Fruit fly (Drosophila melanogaster) whole organism, embryonic: ENCODE results near the gene CG15742.

Experiments used
- Bdp1 ChIP-seq: fragments of 200-800 bp; sonication (Bioruptor generic); optimal IDR thresholded peaks from 3 replicates; lab custom pipeline; 2016; ENCODE audit warnings: missing biosample characterization, missing genetic modification characterization
- CG10462 ChIP-seq: fragments of 200-800 bp; sonication (Bioruptor generic); optimal IDR thresholded peaks from 2 replicates; lab custom pipeline; 2016; ENCODE audit warnings: missing biosample characterization, missing genetic modification characterization
- CG10654 ChIP-seq: fragments of 200-800 bp; sonication (Bioruptor generic); optimal IDR thresholded peaks from 2 replicates; lab custom pipeline; 2016; ENCODE audit warnings: missing biosample characterization, missing genetic modification characterization
- CG11093 ChIP-seq: fragments of 200-800 bp; sonication (Bioruptor generic); IDR thresholded peaks from 3 replicates; pipeline ENCODE4 v1.3.6; 2022; ENCODE audit warnings: missing biosample characterization, missing genetic modification characterization
- CG11398 ChIP-seq: fragments of 200-800 bp; sonication (Bioruptor generic); optimal IDR thresholded peaks from 2 replicates; lab custom pipeline; 2016; ENCODE audit warnings: missing biosample characterization, missing genetic modification characterization
- CG11504 ChIP-seq: fragments of 200-800 bp; sonication (Bioruptor generic); optimal IDR thresholded peaks from 3 replicates; lab custom pipeline; 2019; ENCODE audit warnings: missing biosample characterization, mild to moderate bottlenecking, missing genetic modification characterization, moderate library complexity
- CG11695 ChIP-seq: fragments of 200-800 bp; sonication (Bioruptor generic); IDR thresholded peaks from 3 replicates; pipeline ENCODE4 v1.3.6; 2022; ENCODE audit warnings: missing biosample characterization, missing genetic modification characterization
- CG12155 ChIP-seq: fragments of 200-800 bp; sonication (Bioruptor generic); optimal IDR thresholded peaks from 3 replicates; lab custom pipeline; 2016; ENCODE audit warnings: missing biosample characterization, missing genetic modification characterization
- CG12769 ChIP-seq: fragments of 200-800 bp; sonication (Bioruptor generic); optimal IDR thresholded peaks from 2 replicates; lab custom pipeline; 2019; ENCODE audit warnings: missing biosample characterization, mild to moderate bottlenecking, missing genetic modification characterization, moderate library complexity
- CG13424 ChIP-seq: fragments of 200-800 bp; sonication (Bioruptor generic); optimal IDR thresholded peaks from 2 replicates; lab custom pipeline; 2019; ENCODE audit warnings: missing biosample characterization, mild to moderate bottlenecking, missing genetic modification characterization, moderate library complexity
- CG14014 ChIP-seq: fragments of 200-800 bp; sonication (Bioruptor generic); IDR thresholded peaks from 2 replicates; pipeline ENCODE4 v1.3.6; 2022; ENCODE audit warnings: missing biosample characterization, missing genetic modification characterization
- CG14860 ChIP-seq: fragments of 200-800 bp; sonication (Bioruptor generic); IDR thresholded peaks from 3 replicates; pipeline ENCODE4 v1.3.6; 2022; ENCODE audit warnings: missing biosample characterization, missing genetic modification characterization; ENCODE audit not compliant: partially characterized antibody
- CG14965 ChIP-seq: fragments of 200-800 bp; sonication (Bioruptor generic); optimal IDR thresholded peaks from 2 replicates; lab custom pipeline; 2016; ENCODE audit warnings: missing biosample characterization, missing genetic modification characterization, borderline replicate concordance
- CG1647 ChIP-seq: fragments of 200-800 bp; sonication (Bioruptor generic); optimal IDR thresholded peaks from 3 replicates; lab custom pipeline; 2016; ENCODE audit warnings: missing biosample characterization, missing genetic modification characterization
- CG16813 ChIP-seq: fragments of 200-800 bp; sonication (Bioruptor generic); IDR thresholded peaks from 3 replicates; pipeline ENCODE4 v1.3.6; 2022; ENCODE audit warnings: missing biosample characterization, missing genetic modification characterization; ENCODE audit not compliant: partially characterized antibody
- CG16863 ChIP-seq: fragments of 200-800 bp; sonication (Bioruptor generic); optimal IDR thresholded peaks from 3 replicates; lab custom pipeline; 2016; ENCODE audit warnings: missing biosample characterization, missing genetic modification characterization
- CG17361 ChIP-seq: fragments of 200-800 bp; sonication (Bioruptor generic); IDR thresholded peaks from 3 replicates; pipeline ENCODE4 v1.3.6; 2022; ENCODE audit warnings: missing biosample characterization, missing genetic modification characterization
- CG1792 ChIP-seq: fragments of 200-800 bp; sonication (Bioruptor generic); optimal IDR thresholded peaks from 2 replicates; lab custom pipeline; 2016; ENCODE audit warnings: missing biosample characterization, missing genetic modification characterization
- CG18619 ChIP-seq: fragments of 200-800 bp; sonication (Bioruptor generic); optimal IDR thresholded peaks from 3 replicates; lab custom pipeline; 2017; ENCODE audit warnings: missing biosample characterization, mild to moderate bottlenecking, missing genetic modification characterization
- CG2120 ChIP-seq: fragments of 200-800 bp; sonication (Bioruptor generic); optimal IDR thresholded peaks from 3 replicates; lab custom pipeline; 2016; ENCODE audit warnings: missing biosample characterization, missing genetic modification characterization
- CG32767 ChIP-seq: fragments of 200-800 bp; sonication (Bioruptor generic); IDR thresholded peaks from 2 replicates; pipeline ENCODE4 v1.3.6; 2022; ENCODE audit warnings: missing biosample characterization, missing genetic modification characterization
- CG6791 ChIP-seq: fragments of 200-800 bp; sonication (Bioruptor generic); IDR thresholded peaks from 3 replicates; pipeline ENCODE4 v1.3.6; 2022; ENCODE audit warnings: missing biosample characterization, missing genetic modification characterization; ENCODE audit not compliant: partially characterized antibody
- ERR ChIP-seq: fragments of 200-800 bp; sonication (Bioruptor generic); optimal IDR thresholded peaks from 2 replicates; lab custom pipeline; 2016; ENCODE audit warnings: missing biosample characterization, missing genetic modification characterization
- Fer1 ChIP-seq: fragments of 200-800 bp; sonication (Bioruptor generic); optimal IDR thresholded peaks from 2 replicates; lab custom pipeline; 2017; ENCODE audit warnings: missing biosample characterization, mild to moderate bottlenecking, missing genetic modification characterization
- Fer2 ChIP-seq: fragments of 200-800 bp; sonication (Bioruptor generic); optimal IDR thresholded peaks from 2 replicates; lab custom pipeline; 2018; ENCODE audit warnings: missing biosample characterization, mild to moderate bottlenecking, missing genetic modification characterization, moderate library complexity
- Kr ChIP-seq: fragments of 200-800 bp; sonication (Bioruptor generic); optimal IDR thresholded peaks from 2 replicates; lab custom pipeline; 2017; ENCODE audit warnings: missing biosample characterization, mild to moderate bottlenecking, missing genetic modification characterization
- Mrtf ChIP-seq: fragments of 200-800 bp; sonication (Bioruptor generic); IDR thresholded peaks from 3 replicates; pipeline ENCODE4 v1.3.6; 2022; ENCODE audit warnings: missing biosample characterization, missing genetic modification characterization
- Nf-YC ChIP-seq: fragments of 200-800 bp; optimal IDR thresholded peaks from 3 replicates; lab custom pipeline; 2019; ENCODE audit warnings: missing biosample characterization, mild to moderate bottlenecking, missing genetic modification characterization, moderate library complexity
- Oli ChIP-seq: fragments of 200-800 bp; sonication (Bioruptor generic); optimal IDR thresholded peaks from 2 replicates; lab custom pipeline; 2018; ENCODE audit warnings: missing biosample characterization, mild to moderate bottlenecking, missing genetic modification characterization, moderate library complexity
- Rx ChIP-seq: fragments of 200-800 bp; sonication (Bioruptor generic); IDR thresholded peaks from 2 replicates; pipeline ENCODE4 v1.3.6; 2022; ENCODE audit warnings: missing biosample characterization, missing genetic modification characterization
- Tbp ChIP-seq: fragments of >200 bp; optimal IDR thresholded peaks from 2 replicates; lab custom pipeline; 2018; ENCODE audit warnings: missing biosample characterization, missing genetic modification characterization
- Usf ChIP-seq: fragments of 200-800 bp; sonication (Bioruptor generic); optimal IDR thresholded peaks from 2 replicates; lab custom pipeline; 2017; ENCODE audit warnings: missing genotype, missing biosample characterization, missing genetic modification characterization
- ara ChIP-seq: fragments of 200-800 bp; sonication (Bioruptor generic); IDR thresholded peaks from 2 replicates; pipeline ENCODE4 v1.3.6; 2022; ENCODE audit warnings: missing biosample characterization, missing genetic modification characterization
- bab2 ChIP-seq: fragments of 200-800 bp; sonication (Bioruptor generic); optimal IDR thresholded peaks from 2 replicates; lab custom pipeline; 2016; ENCODE audit warnings: missing biosample characterization, missing genetic modification characterization
- cas ChIP-seq: fragments of 200-800 bp; sonication (Bioruptor generic); IDR thresholded peaks from 2 replicates; pipeline ENCODE4 v1.3.6; 2022; ENCODE audit warnings: missing biosample characterization, missing genetic modification characterization
- cato ChIP-seq: fragments of 200-800 bp; sonication (Bioruptor generic); optimal IDR thresholded peaks from 2 replicates; lab custom pipeline; 2016; ENCODE audit warnings: missing biosample characterization, missing genetic modification characterization, borderline replicate concordance
- crp ChIP-seq, 2 experiments: fragments of 200-800 bp; sonication (Bioruptor generic); optimal IDR thresholded peaks; 2 replicates in 1 of 2; 3 replicates in 1 of 2; lab custom pipeline; 2017; ENCODE audit warnings: missing biosample characterization in 2 of 2, missing genetic modification characterization in 2 of 2, mild to moderate bottlenecking in 1 of 2, moderate library complexity in 1 of 2
- dmrt11E ChIP-seq: fragments of 200-800 bp; sonication (Bioruptor generic); optimal IDR thresholded peaks from 3 replicates; lab custom pipeline; 2018; ENCODE audit warnings: missing biosample characterization, mild to moderate bottlenecking, missing genetic modification characterization, moderate library complexity
- dysf ChIP-seq: fragments of 200-800 bp; sonication (Bioruptor generic); IDR thresholded peaks from 3 replicates; pipeline ENCODE4 v1.3.6; 2022; ENCODE audit warnings: missing biosample characterization, missing genetic modification characterization
- fd64A ChIP-seq: fragments of 200-800 bp; sonication (Bioruptor generic); optimal IDR thresholded peaks from 3 replicates; lab custom pipeline; 2018; ENCODE audit warnings: missing biosample characterization, mild to moderate bottlenecking, missing genetic modification characterization
- ftz-f1 ChIP-seq: fragments of 200-800 bp; sonication (Bioruptor generic); optimal IDR thresholded peaks from 2 replicates; lab custom pipeline; 2016; ENCODE audit warnings: missing biosample characterization, missing genetic modification characterization
- fu2 ChIP-seq: fragments of 200-800 bp; sonication (Bioruptor generic); optimal IDR thresholded peaks from 2 replicates; lab custom pipeline; 2016; ENCODE audit warnings: missing biosample characterization, missing genetic modification characterization
- gsb ChIP-seq: fragments of 200-800 bp; sonication (Bioruptor generic); IDR thresholded peaks from 2 replicates; pipeline ENCODE4 v1.3.6; 2022; ENCODE audit warnings: missing biosample characterization, missing genetic modification characterization
- ham ChIP-seq: fragments of 200-800 bp; sonication (Bioruptor generic); IDR thresholded peaks from 2 replicates; pipeline ENCODE4 v1.3.6; 2022; ENCODE audit warnings: missing biosample characterization, missing genetic modification characterization
- jigr1 ChIP-seq: fragments of 200-800 bp; sonication (Bioruptor generic); IDR thresholded peaks from 3 replicates; pipeline ENCODE4 v1.3.6; 2022; ENCODE audit warnings: missing biosample characterization, missing genetic modification characterization
- lov ChIP-seq, 2 experiments: fragments of 200-800 bp in 1 of 2; fragments of >200 bp in 1 of 2; sonication (Bioruptor generic) in 1 of 2; IDR thresholded peaks in 1 of 2; optimal IDR thresholded peaks in 1 of 2; 2 replicates in 1 of 2; 3 replicates in 1 of 2; pipeline versions ENCODE4 v1.3.6 to Lab custom; 2017 to 2022; ENCODE audit warnings: missing biosample characterization in 1 of 2, missing genetic modification characterization in 1 of 2
- luna ChIP-seq: fragments of 200-800 bp; sonication (Bioruptor generic); optimal IDR thresholded peaks from 2 replicates; lab custom pipeline; 2016; ENCODE audit warnings: missing biosample characterization, missing genetic modification characterization
- org-1 ChIP-seq: fragments of 200-800 bp; sonication (Bioruptor generic); optimal IDR thresholded peaks from 2 replicates; lab custom pipeline; 2017; ENCODE audit warnings: missing biosample characterization, missing genetic modification characterization
- sim ChIP-seq: fragments of 200-800 bp; sonication (Bioruptor generic); IDR thresholded peaks from 2 replicates; pipeline ENCODE4 v1.3.6; 2022; ENCODE audit warnings: missing biosample characterization, missing genetic modification characterization
- sob ChIP-seq: fragments of 200-800 bp; sonication (Bioruptor generic); IDR thresholded peaks from 2 replicates; pipeline ENCODE4 v1.3.6; 2022; ENCODE audit warnings: missing biosample characterization, missing genetic modification characterization
- vfl ChIP-seq: fragments of 200-800 bp; sonication (Bioruptor generic); optimal IDR thresholded peaks from 2 replicates; lab custom pipeline; 2016; ENCODE audit warnings: missing biosample characterization, missing genetic modification characterization
- zen2 ChIP-seq: fragments of 200-800 bp; sonication (Bioruptor generic); IDR thresholded peaks from 3 replicates; pipeline ENCODE4 v1.3.6; 2022; ENCODE audit warnings: missing biosample characterization, missing genetic modification characterization; ENCODE audit not compliant: partially characterized antibody

CG15742 gene

dm6 chrX:13307189-13307588, 48.9 kb upstream of the CG15742 start (continued):
- TF ChIP-seq org-1 (GFP tag; lab: Kevin White, UChicago) (peak; percentile 33), fd64A (no peak), CG11504 (tag; lab: Kevin White, UChicago) (peak; percentile 61), gsb (GFP tag; lab: Robert Waterston, UW) (no peak), bab2 (GFP tag; lab: Kevin White, UChicago) (no peak), Mrtf (GFP tag; lab: Robert Waterston, UW) (no peak), lov (optimal IDR thresholded peaks at IDR 0.05; lab: Kevin White, UChicago) (no peak), lov (GFP tag; IDR thresholded peaks at IDR 0.05; lab: Robert Waterston, UW) (no peak), Fer2 (no peak), fu2 (GFP tag; lab: Kevin White, UChicago) (no peak), ara (GFP tag; lab: Robert Waterston, UW) (no peak), ham (GFP tag; lab: Robert Waterston, UW) (no peak), CG14860 (GFP tag; lab: Robert Waterston, UW) (no peak), cas (GFP tag; lab: Robert Waterston, UW) (no peak), crp (GFP tag; optimal IDR thresholded peaks at IDR 0.05; lab: Kevin White, UChicago) (no peak), CG14014 (GFP tag; lab: Robert Waterston, UW) (no peak), CG10654 (GFP tag; lab: Kevin White, UChicago) (no peak), CG11695 (no peak), Rx (GFP tag; lab: Robert Waterston, UW) (no peak), CG18619 (GFP tag; lab: Kevin White, UChicago) (peak; percentile 43), Bdp1 (no peak), CG2120 (GFP tag; lab: Kevin White, UChicago) (peak; percentile 44), cato (GFP tag; lab: Kevin White, UChicago) (no peak), dmrt11E (tag; lab: Kevin White, UChicago) (peak; percentile 16), Oli (peak; percentile 22), CG12769 (tag; lab: Kevin White, UChicago) (no peak), CG12155 (no peak), CG11093 (GFP tag; lab: Robert Waterston, UW) (no peak), luna (GFP tag; lab: Kevin White, UChicago) (no peak), Kr (GFP tag; lab: Kevin White, UChicago) (no peak), Tbp (GFP tag; lab: Kevin White, UChicago) (no peak), CG1647 (no peak), CG13424 (tag; lab: Kevin White, UChicago) (peak; percentile 51), CG17361 (GFP tag; lab: Robert Waterston, UW) (peak; percentile 43; the same call in 1 of the 3 replicates), dysf (peak; percentile 34; the same call in 1 of the 3 replicates), sim (GFP tag; lab: Robert Waterston, UW) (no peak), CG32767 (GFP tag; lab: Robert Waterston, UW) (no peak), Nf-YC (no peak), jigr1 (GFP tag; lab: Robert Waterston, UW) (no peak), CG6791 (no peak), sob (GFP tag; lab: Robert Waterston, UW) (no peak), CG14965 (GFP tag; lab: Kevin White, UChicago) (no peak), Usf (GFP tag; lab: Kevin White, UChicago) (no peak), CG11398 (GFP tag; lab: Kevin White, UChicago) (no peak), vfl (GFP tag; lab: Kevin White, UChicago) (no peak), CG1792 (GFP tag; lab: Kevin White, UChicago) (no peak), CG16813 (GFP tag; lab: Robert Waterston, UW) (no peak), CG10462 (GFP tag; lab: Kevin White, UChicago) (peak; percentile 2), Fer1 (GFP tag; lab: Kevin White, UChicago) (no peak), ftz-f1 (GFP tag; lab: Kevin White, UChicago) (no peak), zen2 (GFP tag; lab: Robert Waterston, UW) (no peak), CG16863 (GFP tag; lab: Kevin White, UChicago) (no peak), ERR (GFP tag; lab: Kevin White, UChicago) (no peak)
